Fruit fly (Drosophila melanogaster) whole organism, embryonic: ENCODE measurements around the gene CG43731.

Source experiments
- Abd-B ChIP-seq: fragments of 200-800 bp; sonication (Bioruptor generic); optimal IDR thresholded peaks from 2 replicates; lab custom pipeline; 2018; ENCODE audit warnings: missing biosample characterization, mild to moderate bottlenecking, missing genetic modification characterization, moderate library complexity
- Blimp-1 ChIP-seq: fragments of 200-800 bp; sonication (Bioruptor generic); optimal IDR thresholded peaks from 3 replicates; lab custom pipeline; 2018; ENCODE audit warnings: missing biosample characterization, missing genetic modification characterization, mild to moderate bottlenecking, moderate library complexity, missing genetic modification reagents
- CG10209 ChIP-seq: fragments of 200-800 bp; sonication (Bioruptor generic); optimal IDR thresholded peaks from 3 replicates; lab custom pipeline; 2017; ENCODE audit warnings: missing biosample characterization, mild to moderate bottlenecking, missing genetic modification characterization, missing genetic modification reagents
- CG10565 ChIP-seq: fragments of 200-800 bp; sonication (Bioruptor generic); optimal IDR thresholded peaks from 3 replicates; lab custom pipeline; 2016; ENCODE audit warnings: missing biosample characterization, mild to moderate bottlenecking, missing genetic modification characterization
- CG13894 ChIP-seq: fragments of 200-800 bp; sonication (Bioruptor generic); optimal IDR thresholded peaks from 3 replicates; lab custom pipeline; 2018; ENCODE audit warnings: missing biosample characterization, mild to moderate bottlenecking, missing genetic modification characterization, moderate library complexity
- CG15479 ChIP-seq: fragments of 200-800 bp; sonication (Bioruptor generic); optimal IDR thresholded peaks from 3 replicates; lab custom pipeline; 2019; ENCODE audit warnings: missing biosample characterization, mild to moderate bottlenecking, missing genetic modification characterization, moderate library complexity
- CG15696 ChIP-seq: fragments of 200-800 bp; sonication (Bioruptor generic); optimal IDR thresholded peaks from 2 replicates; lab custom pipeline; 2019; ENCODE audit warnings: missing biosample characterization, mild to moderate bottlenecking, missing genetic modification characterization, moderate library complexity
- CG16815 ChIP-seq: fragments of 200-800 bp; sonication (Bioruptor generic); optimal IDR thresholded peaks from 3 replicates; lab custom pipeline; 2017; ENCODE audit warnings: missing biosample characterization, mild to moderate bottlenecking, missing genetic modification characterization
- CG17328 ChIP-seq: fragments of 200-800 bp; sonication (Bioruptor generic); IDR thresholded peaks from 2 replicates; pipeline ENCODE4 v1.3.6; 2022; ENCODE audit warnings: missing biosample characterization, missing genetic modification characterization
- CG17829 ChIP-seq: fragments of 200-800 bp; optimal IDR thresholded peaks from 2 replicates; lab custom pipeline; 2019; ENCODE audit warnings: missing biosample characterization, mild to moderate bottlenecking, missing genetic modification characterization, moderate library complexity
- CG18011 ChIP-seq: fragments of 200-800 bp; sonication (Bioruptor generic); optimal IDR thresholded peaks from 2 replicates; lab custom pipeline; 2017; ENCODE audit warnings: missing biosample characterization, missing genetic modification characterization, mild to moderate bottlenecking, moderate library complexity, missing genotype
- CG18599 ChIP-seq: fragments of 200-800 bp; sonication (Bioruptor generic); optimal IDR thresholded peaks from 3 replicates; lab custom pipeline; 2017; ENCODE audit warnings: missing biosample characterization, missing genetic modification characterization, mild to moderate bottlenecking, moderate library complexity, missing genetic modification reagents
- CG2889 ChIP-seq: fragments of 200-800 bp; sonication (Bioruptor generic); IDR thresholded peaks from 3 replicates; pipeline ENCODE4 v1.3.6; 2022; ENCODE audit warnings: missing biosample characterization, missing genetic modification characterization
- CG31388 ChIP-seq: fragments of 200-800 bp; sonication (Bioruptor generic); optimal IDR thresholded peaks from 2 replicates; lab custom pipeline; 2016; ENCODE audit warnings: missing biosample characterization, missing genetic modification characterization
- CG32767 ChIP-seq: fragments of 200-800 bp; sonication (Bioruptor generic); IDR thresholded peaks from 2 replicates; pipeline ENCODE4 v1.3.6; 2022; ENCODE audit warnings: missing biosample characterization, missing genetic modification characterization
- CG4617 ChIP-seq: fragments of 200-800 bp; sonication (Bioruptor generic); optimal IDR thresholded peaks from 3 replicates; lab custom pipeline; 2016; ENCODE audit warnings: missing biosample characterization, missing genetic modification characterization, borderline replicate concordance
- CG4730 ChIP-seq: fragments of 200-800 bp; sonication (Bioruptor generic); IDR thresholded peaks from 2 replicates; pipeline ENCODE4 v1.3.6; 2022; ENCODE audit warnings: missing biosample characterization, missing genetic modification characterization
- CG7372 ChIP-seq: fragments of 200-800 bp; sonication (Bioruptor generic); IDR thresholded peaks from 2 replicates; pipeline ENCODE4 v1.3.6; 2022; ENCODE audit warnings: missing biosample characterization, missing genetic modification characterization
- CG8359 ChIP-seq: fragments of 200-800 bp; sonication (Bioruptor generic); optimal IDR thresholded peaks from 2 replicates; lab custom pipeline; 2017; ENCODE audit warnings: missing biosample characterization, mild to moderate bottlenecking, missing genetic modification characterization, borderline replicate concordance
- CG9609 ChIP-seq: fragments of 200-800 bp; sonication (Bioruptor generic); optimal IDR thresholded peaks from 3 replicates; lab custom pipeline; 2016; ENCODE audit warnings: missing biosample characterization, missing genetic modification characterization
- CkIIα-i1 ChIP-seq: fragments of 200-800 bp; sonication (Bioruptor generic); IDR thresholded peaks from 2 replicates; pipeline ENCODE4 v1.3.6; 2022; ENCODE audit warnings: missing biosample characterization, missing genetic modification characterization
- D19A ChIP-seq: fragments of 200-800 bp; optimal IDR thresholded peaks from 3 replicates; lab custom pipeline; 2019; ENCODE audit warnings: missing biosample characterization, mild to moderate bottlenecking, missing genetic modification characterization, moderate library complexity
- Deaf1 ChIP-seq: fragments of 200-800 bp; optimal IDR thresholded peaks from 3 replicates; lab custom pipeline; 2019; ENCODE audit warnings: missing biosample characterization, mild to moderate bottlenecking, missing genetic modification characterization, moderate library complexity
- Dip3 ChIP-seq: fragments of 200-800 bp; sonication (Bioruptor generic); optimal IDR thresholded peaks from 3 replicates; lab custom pipeline; 2016; ENCODE audit warnings: missing biosample characterization, missing genetic modification characterization
- HLH4C ChIP-seq: fragments of 200-800 bp; sonication (Bioruptor generic); IDR thresholded peaks from 3 replicates; pipeline ENCODE4 v1.3.6; 2022; ENCODE audit warnings: missing biosample characterization, missing genetic modification characterization; ENCODE audit not compliant: partially characterized antibody
- Lpt ChIP-seq: fragments of >200 bp; optimal IDR thresholded peaks from 2 replicates; lab custom pipeline; 2018; ENCODE audit warnings: missing biosample characterization, missing genetic modification characterization
- Mad ChIP-seq: fragments of 200-800 bp; sonication (Bioruptor generic); optimal IDR thresholded peaks from 2 replicates; lab custom pipeline; 2016; ENCODE audit warnings: missing biosample characterization, missing genetic modification characterization
- Nf-YB ChIP-seq: fragments of 200-800 bp; sonication (Bioruptor generic); optimal IDR thresholded peaks from 3 replicates; lab custom pipeline; 2019; ENCODE audit warnings: missing biosample characterization, mild to moderate bottlenecking, missing genetic modification characterization, moderate library complexity
- Scr ChIP-seq: fragments of 200-800 bp; sonication (Bioruptor generic); IDR thresholded peaks from 2 replicates; pipeline ENCODE4 v1.3.6; 2022; ENCODE audit warnings: missing biosample characterization, missing genetic modification characterization; ENCODE audit not compliant: partially characterized antibody
- Sox100B ChIP-seq: fragments of 200-800 bp; sonication (Bioruptor generic); optimal IDR thresholded peaks from 3 replicates; lab custom pipeline; 2018; ENCODE audit warnings: missing biosample characterization, mild to moderate bottlenecking, missing genetic modification characterization
- Xbp1 ChIP-seq: fragments of 200-800 bp; sonication (Bioruptor generic); optimal IDR thresholded peaks from 3 replicates; lab custom pipeline; 2016; ENCODE audit warnings: missing biosample characterization, mild to moderate bottlenecking, missing genetic modification characterization
- ap ChIP-seq: fragments of 200-800 bp; sonication (Bioruptor generic); IDR thresholded peaks from 2 replicates; pipeline ENCODE4 v1.3.6; 2022; ENCODE audit warnings: missing biosample characterization, missing genetic modification characterization
- az2 ChIP-seq: fragments of 200-800 bp; sonication (Bioruptor generic); optimal IDR thresholded peaks from 3 replicates; lab custom pipeline; 2016; ENCODE audit warnings: missing biosample characterization, missing genetic modification characterization
- bowl ChIP-seq: fragments of 200-800 bp; sonication (Bioruptor generic); IDR thresholded peaks from 2 replicates; pipeline ENCODE4 v1.3.6; 2022; ENCODE audit warnings: missing biosample characterization, missing genetic modification characterization
- cg ChIP-seq: fragments of 200-800 bp; sonication (Bioruptor generic); optimal IDR thresholded peaks from 3 replicates; lab custom pipeline; 2019; ENCODE audit warnings: missing biosample characterization, mild to moderate bottlenecking, missing genetic modification characterization, moderate library complexity
- chinmo ChIP-seq: fragments of 200-800 bp; sonication (Bioruptor generic); IDR thresholded peaks from 4 replicates; pipeline ENCODE4 v1.3.6; 2022; ENCODE audit warnings: missing biosample characterization, missing genetic modification characterization; ENCODE audit not compliant: partially characterized antibody
- ci ChIP-seq: fragments of 200-800 bp; sonication (Bioruptor generic); IDR thresholded peaks from 3 replicates; pipeline ENCODE4 v1.3.6; 2022; ENCODE audit warnings: missing biosample characterization, missing genetic modification characterization
- crol ChIP-seq: fragments of 200-800 bp; sonication (Bioruptor generic); IDR thresholded peaks from 2 replicates; pipeline ENCODE4 v1.3.6; 2022; ENCODE audit warnings: missing biosample characterization, missing genetic modification characterization
- fd64A ChIP-seq: fragments of 200-800 bp; sonication (Bioruptor generic); optimal IDR thresholded peaks from 3 replicates; lab custom pipeline; 2018; ENCODE audit warnings: missing biosample characterization, mild to moderate bottlenecking, missing genetic modification characterization
- gce ChIP-seq: fragments of 200-800 bp; sonication (Bioruptor generic); IDR thresholded peaks from 3 replicates; pipeline ENCODE4 v1.3.6; 2022; ENCODE audit warnings: missing biosample characterization, missing genetic modification characterization
- grn ChIP-seq: fragments of 200-800 bp; sonication (Bioruptor generic); optimal IDR thresholded peaks from 3 replicates; lab custom pipeline; 2017; ENCODE audit warnings: missing biosample characterization, missing genetic modification characterization
- inv ChIP-seq: fragments of 200-800 bp; sonication (Bioruptor generic); IDR thresholded peaks from 2 replicates; pipeline ENCODE4 v1.3.6; 2022; ENCODE audit warnings: missing biosample characterization, missing genetic modification characterization; ENCODE audit not compliant: partially characterized antibody
- kni ChIP-seq: fragments of 200-800 bp; sonication (Bioruptor generic); optimal IDR thresholded peaks from 3 replicates; lab custom pipeline; 2017; ENCODE audit warnings: mild to moderate bottlenecking, missing biosample characterization, missing genetic modification reagents, missing genetic modification characterization
- knrl ChIP-seq: fragments of 200-800 bp; sonication (Bioruptor generic); IDR thresholded peaks from 3 replicates; pipeline ENCODE4 v1.3.6; 2022; ENCODE audit warnings: missing biosample characterization, missing genetic modification characterization; ENCODE audit not compliant: partially characterized antibody
- lab ChIP-seq: fragments of 200-800 bp; sonication (Bioruptor generic); optimal IDR thresholded peaks from 3 replicates; lab custom pipeline; 2017; ENCODE audit warnings: missing biosample characterization, missing genetic modification characterization, mild to moderate bottlenecking, moderate library complexity, missing genetic modification reagents
- sd ChIP-seq: fragments of 200-800 bp; sonication (Bioruptor generic); optimal IDR thresholded peaks from 3 replicates; lab custom pipeline; 2018; ENCODE audit warnings: missing biosample characterization, mild to moderate bottlenecking, missing genetic modification characterization, moderate library complexity
- sens-2 ChIP-seq: fragments of 200-800 bp; sonication (Bioruptor generic); IDR thresholded peaks from 2 replicates; pipeline ENCODE4 v1.3.6; 2022; ENCODE audit warnings: missing biosample characterization, missing genetic modification characterization
- stc ChIP-seq: fragments of 200-800 bp; sonication (Bioruptor generic); IDR thresholded peaks from 2 replicates; pipeline ENCODE4 v1.3.6; 2022; ENCODE audit warnings: missing biosample characterization, missing genetic modification characterization
- tap ChIP-seq: fragments of 200-800 bp; optimal IDR thresholded peaks from 3 replicates; lab custom pipeline; 2019; ENCODE audit warnings: missing biosample characterization, mild to moderate bottlenecking, missing genetic modification characterization, moderate library complexity
- zfh1 ChIP-seq: fragments of 200-800 bp; sonication (Bioruptor generic); IDR thresholded peaks from 3 replicates; pipeline ENCODE4 v1.3.6; 2022; ENCODE audit warnings: missing biosample characterization, missing genetic modification characterization

CG43731 gene

dm6 chr2L:19108377-19108876, 6.6 kb downstream of the CG43731 start, which contains the start of gene Lim3 (continued):
- peak; percentile 66 for TF ChIP-seq CG13894 (tag; lab: Kevin White, UChicago)
- peak; percentile 20; the same call in 1 of the 2 replicates for TF ChIP-seq bowl (GFP tag; lab: Robert Waterston, UW)
- TF ChIP-seq Blimp-1 = no peak
- no peak for TF ChIP-seq D19A (tag; lab: Kevin White, UChicago)
- TF ChIP-seq lab (GFP tag; lab: Kevin White, UChicago) = peak; percentile 34
- no peak for TF ChIP-seq gce (GFP tag; lab: Robert Waterston, UW)
- peak; percentile 82 for TF ChIP-seq sd (tag; lab: Kevin White, UChicago)
- TF ChIP-seq az2 (GFP tag; lab: Kevin White, UChicago) = no peak
- TF ChIP-seq CkIIα-i1 (GFP tag; lab: Robert Waterston, UW) = no peak
- no peak for TF ChIP-seq HLH4C (GFP tag; lab: Robert Waterston, UW)
- no peak for TF ChIP-seq CG9609 (GFP tag; lab: Kevin White, UChicago)
- TF ChIP-seq ap (GFP tag; lab: Robert Waterston, UW) = no peak
- TF ChIP-seq Nf-YB (GFP tag; lab: Kevin White, UChicago) = peak; percentile 84
- TF ChIP-seq stc = no peak
- no peak for TF ChIP-seq Dip3 (GFP tag; lab: Kevin White, UChicago)
- TF ChIP-seq CG4617 (GFP tag; lab: Kevin White, UChicago) = no peak
- no peak for TF ChIP-seq CG10565 (GFP tag; lab: Kevin White, UChicago)
- TF ChIP-seq Xbp1 = no peak
- TF ChIP-seq CG7372 (GFP tag; lab: Robert Waterston, UW) = no peak
- TF ChIP-seq CG17328 (GFP tag; lab: Robert Waterston, UW) = no peak
- TF ChIP-seq CG8359 = no peak
- no peak for TF ChIP-seq Mad (GFP tag; lab: Kevin White, UChicago)
- no peak for TF ChIP-seq zfh1 (GFP tag; lab: Robert Waterston, UW)
- no peak for TF ChIP-seq CG2889 (GFP tag; lab: Robert Waterston, UW)
- TF ChIP-seq CG18599 (GFP tag; lab: Kevin White, UChicago) = no peak
- TF ChIP-seq kni (GFP tag; lab: Kevin White, UChicago) = no peak
- no peak for TF ChIP-seq CG17829 (tag; lab: Kevin White, UChicago)
- peak; percentile 12 for TF ChIP-seq grn (GFP tag; lab: Kevin White, UChicago)
- TF ChIP-seq CG15479 (GFP tag; lab: Kevin White, UChicago) = no peak
- no peak for TF ChIP-seq CG31388 (GFP tag; lab: Kevin White, UChicago)
- TF ChIP-seq Deaf1 (tag; lab: Kevin White, UChicago) = peak; percentile 58
- no peak for TF ChIP-seq Sox100B (GFP tag; lab: Kevin White, UChicago)
- TF ChIP-seq chinmo = 0 out of 4 replicates have a peak, but pooled peaks have one; percentile 66
- TF ChIP-seq inv (GFP tag; lab: Robert Waterston, UW) = no peak
- no peak for TF ChIP-seq tap (tag; lab: Kevin White, UChicago)
- TF ChIP-seq cg (GFP tag; lab: Kevin White, UChicago) = no peak
- no peak for TF ChIP-seq knrl (GFP tag; lab: Robert Waterston, UW)
- no peak for TF ChIP-seq Lpt
- no peak for TF ChIP-seq sens-2
- no peak for TF ChIP-seq Abd-B (GFP tag; lab: Kevin White, UChicago)
- TF ChIP-seq CG32767 (GFP tag; lab: Robert Waterston, UW) = no peak
- TF ChIP-seq ci = peak; percentile 66; the same call in 1 of the 3 replicates
- TF ChIP-seq crol (GFP tag; lab: Robert Waterston, UW) = peak; percentile 95
- no peak for TF ChIP-seq CG18011
- TF ChIP-seq Scr (GFP tag; lab: Robert Waterston, UW) = no peak
- no peak for TF ChIP-seq CG15696 (tag; lab: Kevin White, UChicago)
- no peak for TF ChIP-seq CG4730 (GFP tag; lab: Robert Waterston, UW)
- no peak for TF ChIP-seq fd64A
- no peak for TF ChIP-seq CG10209 (GFP tag; lab: Kevin White, UChicago)
- TF ChIP-seq CG16815 (GFP tag; lab: Kevin White, UChicago) = no peak
